Worm (Caenorhabditis elegans) whole organism, early embryonic: ENCODE data around the gene Y71H2B.4.

Source experiments
- B0310.2 ChIP-seq: sonication (generic microtip); optimal IDR thresholded peaks from 2 replicates; lab custom pipeline; 2016; ENCODE audit warnings: mild to moderate bottlenecking, missing genetic modification characterization, missing compliant biosample characterization
- F13C5.2 ChIP-seq: sonication (generic microtip); optimal IDR thresholded peaks from 2 replicates; lab custom pipeline; 2017; ENCODE audit warnings: mild to moderate bottlenecking, missing genetic modification characterization, inconsistent platforms, missing compliant biosample characterization
- aly-1 ChIP-seq: sonication (generic microtip); optimal IDR thresholded peaks from 2 replicates; lab custom pipeline; 2016; ENCODE audit warnings: missing genetic modification characterization, missing compliant biosample characterization
- ama-1 ChIP-seq: fragments of 150-350 bp; optimal IDR thresholded peaks from 2 replicates; lab custom pipeline; 2014
- ceh-13 ChIP-seq: fragments of 200-800 bp; sonication (Bioruptor generic); optimal IDR thresholded peaks from 2 replicates; lab custom pipeline; 2018; ENCODE audit warnings: mild to moderate bottlenecking, missing genetic modification characterization, missing compliant biosample characterization
- ets-7 ChIP-seq: sonication (generic microtip); optimal IDR thresholded peaks from 2 replicates; lab custom pipeline; 2016; ENCODE audit warnings: missing genotype, missing genetic modification characterization, missing compliant biosample characterization
- flt-1 ChIP-seq: fragments of 200-800 bp; sonication (Bioruptor generic); IDR thresholded peaks from 2 replicates; pipeline ENCODE4 v1.3.6; 2022; ENCODE audit warnings: missing genetic modification characterization, missing compliant biosample characterization
- hmbx-1 ChIP-seq: sonication (generic microtip); optimal IDR thresholded peaks from 2 replicates; lab custom pipeline; 2016; ENCODE audit warnings: mild to moderate bottlenecking, missing genetic modification characterization, missing compliant biosample characterization
- hnd-1 ChIP-seq: sonication (generic microtip); optimal IDR thresholded peaks from 2 replicates; lab custom pipeline; 2016; ENCODE audit warnings: missing genetic modification characterization, missing compliant biosample characterization
- pes-1 ChIP-seq: fragments of 200-800 bp; sonication (Bioruptor generic); IDR thresholded peaks from 2 replicates; pipeline ENCODE4 v1.3.6; 2022; ENCODE audit warnings: missing genetic modification reagents, missing genetic modification characterization, missing compliant biosample characterization
- scrt-1 ChIP-seq: fragments of 200-800 bp; sonication (Bioruptor generic); IDR thresholded peaks from 2 replicates; pipeline ENCODE4 v1.3.6; 2022; ENCODE audit warnings: missing genetic modification characterization, missing compliant biosample characterization
- tbx-11 ChIP-seq: fragments of 200-800 bp; sonication (Bioruptor generic); IDR thresholded peaks from 2 replicates; pipeline ENCODE4 v1.3.6; 2022; ENCODE audit warnings: missing genetic modification characterization, missing compliant biosample characterization
- tra-4 ChIP-seq: sonication (generic microtip); optimal IDR thresholded peaks from 2 replicates; lab custom pipeline; 2017; ENCODE audit warnings: missing genetic modification characterization, missing compliant biosample characterization

The Y71H2B.4 gene

DNA sequence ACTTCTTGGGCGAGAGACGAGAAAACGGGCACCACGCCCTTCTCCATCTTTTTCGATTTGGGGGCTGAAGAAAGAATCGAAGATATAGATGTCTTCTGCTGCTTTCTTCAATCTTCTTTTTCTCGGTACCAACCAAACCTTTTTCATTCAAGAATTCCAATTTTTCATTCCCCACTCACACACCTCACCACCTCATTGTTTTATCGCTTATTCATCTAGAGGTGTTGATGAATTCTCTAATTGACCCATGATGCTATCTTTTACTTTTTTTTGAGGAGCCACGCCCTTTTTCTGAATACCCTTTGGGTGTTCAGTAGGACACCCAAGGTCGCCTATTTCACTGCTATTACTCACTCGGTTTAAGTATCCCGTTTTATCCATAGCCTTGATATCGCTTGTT is 32.8 kb downstream of the Y71H2B.4 start:
- no peak for TF ChIP-seq tra-4 (tag; lab: Kevin White, UChicago)

DNA sequence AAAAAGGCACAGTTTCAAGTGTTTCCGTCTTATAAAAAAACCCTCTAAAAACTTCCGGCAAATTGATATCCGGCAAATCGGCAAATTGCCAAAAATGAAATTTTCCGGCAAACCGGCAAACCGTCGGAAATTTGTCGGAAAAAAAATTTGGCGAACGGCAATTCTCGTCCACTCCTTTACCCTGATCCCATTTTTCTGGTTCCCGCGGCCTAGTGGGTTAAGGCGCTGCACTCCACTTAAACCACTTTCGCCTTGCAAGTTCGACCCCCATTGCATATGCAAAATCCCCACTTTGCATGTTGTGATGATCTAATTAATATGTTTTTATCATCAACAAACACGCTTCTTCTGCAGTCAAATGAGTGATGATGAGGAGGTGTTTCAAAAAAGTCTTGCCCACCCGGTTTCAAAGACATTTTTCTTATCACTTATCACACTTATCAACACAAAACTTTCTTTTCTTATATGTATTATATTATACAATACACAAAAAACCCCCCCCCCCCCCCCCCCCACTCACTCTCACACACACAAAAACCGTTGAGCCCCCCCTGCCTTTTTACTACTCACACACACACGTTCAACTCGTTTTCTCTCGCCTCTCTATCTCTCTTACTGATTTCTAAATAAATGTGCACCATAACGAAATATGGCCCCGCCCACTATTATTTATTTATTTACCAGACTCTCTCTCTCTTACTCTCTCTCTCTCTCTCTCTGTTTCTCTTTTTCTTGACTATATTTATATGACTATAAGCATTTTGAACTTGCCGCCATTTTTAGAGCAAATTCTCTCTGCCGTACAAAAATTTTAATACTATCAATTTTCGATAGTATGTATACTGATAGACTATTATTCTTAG is 34.2 kb downstream of the Y71H2B.4 start:
- TF ChIP-seq pes-1 (GFP tag; lab: Robert Waterston, UW) (no peak), scrt-1 (no peak), ets-7 (tag; lab: Kevin White, UChicago) (no peak)

ce11 chrIII:2656168-2656567 is 37.4 kb downstream of the Y71H2B.4 start:
- TF ChIP-seq F13C5.2 (tag; lab: Kevin White, UChicago) (no peak), tbx-11 (GFP tag; lab: Robert Waterston, UW) (no peak), ceh-13 (GFP tag; lab: Kevin White, UChicago) (no peak), tra-4 (tag; lab: Kevin White, UChicago) (no peak), pes-1 (GFP tag; lab: Robert Waterston, UW) (no peak), aly-1 (tag; lab: Kevin White, UChicago) (no peak), ama-1 (no peak), B0310.2 (tag; lab: Kevin White, UChicago) (no peak), hmbx-1 (tag; lab: Kevin White, UChicago) (no peak), ets-7 (tag; lab: Kevin White, UChicago) (no peak)

DNA sequence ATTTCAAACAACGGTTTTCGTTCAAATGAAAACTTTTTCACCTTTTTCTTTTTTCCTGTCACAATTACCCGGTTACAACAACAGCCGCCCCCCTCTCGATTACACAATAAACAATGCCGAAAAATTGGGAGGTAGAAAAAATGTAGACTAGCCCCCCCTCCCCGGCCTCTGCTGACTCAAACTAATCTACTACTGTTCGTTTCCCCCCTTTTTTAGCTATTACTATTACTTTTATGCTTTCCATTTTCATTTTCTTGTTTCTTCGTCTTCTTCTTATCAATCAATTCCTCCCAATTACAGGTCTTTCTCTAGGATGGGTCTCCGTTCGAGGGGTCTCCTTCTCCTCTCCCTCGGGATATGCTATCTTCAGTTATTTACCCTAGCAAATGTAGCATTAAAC is 39.0 kb downstream of the Y71H2B.4 start, which contains the start of gene let-805:
Gene let-805, plus strand, starts transcription at position 301 of the 400 bp plus-strand sequence.
- TF ChIP-seq F13C5.2 (tag; lab: Kevin White, UChicago) = no peak
- TF ChIP-seq flt-1 = no peak
- no peak for TF ChIP-seq hnd-1 (tag; lab: Kevin White, UChicago)
- no peak for TF ChIP-seq pes-1 (GFP tag; lab: Robert Waterston, UW)
